Fruit fly (Drosophila melanogaster) whole organism, wandering third instar larva: Measurements from ENCODE around the gene CG6574.

Experiments used
- CG9705 ChIP-seq: fragments of 200-800 bp; sonication (Bioruptor generic); optimal IDR thresholded peaks from 2 replicates; lab custom pipeline; 2018; ENCODE audit warnings: missing biosample characterization, mild to moderate bottlenecking, missing genetic modification characterization
- Hnf4 ChIP-seq: fragments of 200-800 bp; sonication (Bioruptor generic); optimal IDR thresholded peaks from 2 replicates; lab custom pipeline; 2016; ENCODE audit warnings: missing biosample characterization, mild to moderate bottlenecking, missing genetic modification characterization
- Jra ChIP-seq: sonication (Bioruptor generic); optimal IDR thresholded peaks from 2 replicates; lab custom pipeline; 2016; ENCODE audit warnings: missing biosample characterization, missing genetic modification characterization
- brk ChIP-seq: fragments of 200-800 bp; sonication (Bioruptor generic); optimal IDR thresholded peaks from 2 replicates; lab custom pipeline; 2016; ENCODE audit warnings: missing biosample characterization, mild to moderate bottlenecking, missing genetic modification characterization
- dmrt93B ChIP-seq: fragments of 200-800 bp; sonication (Bioruptor generic); optimal IDR thresholded peaks from 2 replicates; lab custom pipeline; 2018; ENCODE audit warnings: missing biosample characterization, mild to moderate bottlenecking, missing genetic modification characterization
- foxo ChIP-seq, 2 experiments: fragments of 200-800 bp; sonication (Bioruptor generic); optimal IDR thresholded peaks; 2 replicates in 1 of 2; 3 replicates in 1 of 2; lab custom pipeline; 2016 to 2017; ENCODE audit warnings: missing biosample characterization in 2 of 2, missing genetic modification characterization in 2 of 2
- psq ChIP-seq: fragments of 200-800 bp; sonication (Bioruptor generic); optimal IDR thresholded peaks from 3 replicates; lab custom pipeline; 2017; ENCODE audit warnings: missing biosample characterization, mild to moderate bottlenecking, missing genetic modification characterization, moderate library complexity
- rgr ChIP-seq: fragments of 200-800 bp; sonication (Bioruptor generic); optimal IDR thresholded peaks from 3 replicates; lab custom pipeline; 2016; ENCODE audit warnings: missing biosample characterization, mild to moderate bottlenecking, missing genetic modification characterization
- usp ChIP-seq: fragments of >200 bp; optimal IDR thresholded peaks from 2 replicates; lab custom pipeline; 2017; ENCODE audit warnings: missing biosample characterization, missing genetic modification characterization
- woc ChIP-seq: sonication (Bioruptor generic); optimal IDR thresholded peaks from 2 replicates; lab custom pipeline; 2016; ENCODE audit warnings: missing biosample characterization, mild to moderate bottlenecking, missing genetic modification characterization

DNA sequence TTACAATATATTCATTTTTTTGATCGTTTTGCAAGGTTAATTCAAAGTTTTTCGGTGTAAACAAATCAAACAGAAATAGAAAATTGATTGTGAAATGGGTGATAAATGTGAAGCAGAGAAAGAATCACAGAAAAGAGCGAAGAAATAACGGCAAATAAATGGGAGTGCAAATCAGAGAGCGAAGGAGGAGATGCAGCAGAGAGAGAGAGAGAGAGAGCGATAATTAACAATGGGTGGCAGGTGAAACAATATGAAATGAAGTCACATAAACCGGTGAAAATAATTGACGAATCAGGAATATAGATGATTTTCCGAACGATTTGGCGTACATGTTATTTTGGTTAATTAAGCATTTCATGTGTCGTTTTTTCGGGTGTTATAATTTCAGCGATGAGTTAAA is 1.2 kb upstream of the CG6574 start:
- TF ChIP-seq foxo (GFP tag; optimal IDR thresholded peaks at IDR 0.05; lab: Kevin White, UChicago) = no peak
- TF ChIP-seq brk (GFP tag; lab: Kevin White, UChicago) = no peak
- no peak for TF ChIP-seq Jra (GFP tag; lab: Kevin White, UChicago)
- TF ChIP-seq psq (GFP tag; lab: Kevin White, UChicago) = no peak
- no peak for TF ChIP-seq Hnf4 (GFP tag; lab: Kevin White, UChicago)
- no peak for TF ChIP-seq usp (GFP tag; lab: Kevin White, UChicago)
- TF ChIP-seq dmrt93B = no peak
- TF ChIP-seq woc (GFP tag; lab: Kevin White, UChicago) = no peak
- TF ChIP-seq rgr (GFP tag; lab: Kevin White, UChicago) = no peak
- no peak for TF ChIP-seq CG9705 (GFP tag; lab: Kevin White, UChicago)
